Worm (Caenorhabditis elegans): ENCODE data around the gene K09A9.8.

DNA sequence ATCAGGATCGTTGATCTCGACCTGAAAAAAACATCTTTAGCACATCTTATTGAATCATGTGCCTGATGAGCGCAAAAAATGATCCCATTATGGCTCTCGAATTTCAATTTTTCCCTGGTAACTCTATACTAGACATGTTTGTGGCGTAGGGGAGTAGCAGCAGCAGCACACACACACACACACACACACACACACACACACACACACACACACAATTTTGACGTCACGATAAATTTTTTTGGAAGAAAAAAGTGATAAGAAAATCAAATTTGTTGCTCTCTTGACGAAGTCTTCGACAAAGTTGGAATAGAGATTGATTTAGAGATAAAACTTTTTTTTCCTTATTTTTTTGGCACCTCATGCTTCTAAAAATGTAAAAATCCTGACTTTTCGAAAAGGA, 32.6 kb upstream of the K09A9.8 start:
- TF ChIP-seq nfya-1 (tag; optimal IDR thresholded peaks at IDR 0.05; ENCODE audit: insufficient read depth) (peak; percentile 18), ceh-28 (tag; optimal IDR thresholded peaks at IDR 0.05) (no peak), pha-4 (tag; optimal IDR thresholded peaks at IDR 0.05) (no peak), zag-1 (tag; optimal IDR thresholded peaks at IDR 0.05) (no peak)
